Worm (Caenorhabditis elegans): ENCODE measurements around the gene K07F5.8.
"Not testable (repeated sequence)": the region's sequence is repeated elsewhere in the genome, so short reads cannot be mapped to it uniquely, and the experiment has no call there.

The K07F5.8 gene

DNA sequence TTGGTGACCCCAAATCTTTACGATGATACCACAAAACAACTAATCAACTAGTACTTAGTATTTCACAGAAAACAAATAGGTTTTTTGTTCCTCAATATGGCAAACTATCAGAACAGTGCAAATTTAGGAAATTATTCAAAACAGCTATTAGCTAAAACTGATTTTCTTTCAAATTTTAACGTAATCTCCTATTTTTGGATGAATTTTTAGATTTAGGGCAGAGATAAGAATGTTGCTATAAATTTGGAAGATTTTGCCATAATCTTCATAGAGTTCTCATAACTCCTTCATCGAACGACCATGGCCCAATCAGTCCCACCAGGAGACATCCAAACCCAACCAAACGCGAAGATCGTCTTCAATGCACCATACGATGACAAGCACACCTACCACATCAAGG lies 12.2 kb downstream of the K07F5.8 start, which contains the start of gene msp-10:
Gene msp-10 (plus strand): TSS at position 301 of the 400 bp plus-strand sequence.
- TF ChIP-seq nhr-11 (tag; optimal IDR thresholded peaks at IDR 0.05); nhr-43 (tag; optimal IDR thresholded peaks at IDR 0.05; ENCODE audit: poor library complexity, severe bottlenecking); elt-3 (tag; optimal IDR thresholded peaks at IDR 0.05): not testable (repeated sequence)

DNA sequence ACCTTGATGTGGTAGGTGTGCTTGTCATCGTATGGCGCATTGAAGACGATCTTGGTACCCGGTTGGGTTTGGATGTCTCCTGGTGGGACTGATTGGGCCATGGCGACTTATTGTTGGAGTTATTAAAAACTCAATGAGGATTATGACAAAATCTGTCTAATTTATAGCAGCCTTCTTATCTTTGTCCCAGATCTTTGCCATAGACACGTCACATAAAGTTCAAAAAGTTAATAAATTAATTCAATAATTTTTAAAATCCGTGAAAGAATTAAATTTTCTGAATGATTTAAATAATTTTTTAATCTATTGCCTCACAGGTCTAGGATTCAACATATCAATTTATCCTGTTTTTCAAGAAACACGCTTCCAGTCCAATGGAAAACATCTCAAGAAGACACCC lies 13.2 kb downstream of the K07F5.8 start, which contains the start of gene msp-81:
Gene msp-81 (minus strand): TSS at position 101 of the 400 bp plus-strand sequence.
- TF ChIP-seq zag-1 (tag; optimal IDR thresholded peaks at IDR 0.05) (no peak), nhr-23 (tag; optimal IDR thresholded peaks at IDR 0.05) (no peak), unc-39 (tag; optimal IDR thresholded peaks at IDR 0.05) (no peak), nhr-12 (tag; optimal IDR thresholded peaks at IDR 0.05) (no peak), ceh-16 (tag; optimal IDR thresholded peaks at IDR 0.05) (no peak), mml-1 (tag; optimal IDR thresholded peaks at IDR 0.05) (no peak), lin-39 (tag; optimal IDR thresholded peaks at IDR 0.05) (no peak), nhr-43 (tag; optimal IDR thresholded peaks at IDR 0.05; ENCODE audit: poor library complexity, severe bottlenecking) (no peak), nhr-77 (tag; optimal IDR thresholded peaks at IDR 0.05) (no peak), pha-4 (tag; optimal IDR thresholded peaks at IDR 0.05) (no peak), tbx-2 (tag; optimal IDR thresholded peaks at IDR 0.05) (no peak), ceh-9 (tag; optimal IDR thresholded peaks at IDR 0.05) (no peak), egl-27 (tag; optimal IDR thresholded peaks at IDR 0.05) (no peak), fos-1 (tag; optimal IDR thresholded peaks at IDR 0.05) (no peak), ztf-4 (tag; optimal IDR thresholded peaks at IDR 0.05) (no peak), unc-62 (GFP tag; optimal IDR thresholded peaks at IDR 0.05) (no peak), jun-1 (tag; optimal IDR thresholded peaks at IDR 0.05) (no peak), nhr-67 (tag; optimal IDR thresholded peaks at IDR 0.05) (no peak), lin-15B (tag; optimal IDR thresholded peaks at IDR 0.05) (no peak), elt-1 (tag; optimal IDR thresholded peaks at IDR 0.05) (no peak)

DNA sequence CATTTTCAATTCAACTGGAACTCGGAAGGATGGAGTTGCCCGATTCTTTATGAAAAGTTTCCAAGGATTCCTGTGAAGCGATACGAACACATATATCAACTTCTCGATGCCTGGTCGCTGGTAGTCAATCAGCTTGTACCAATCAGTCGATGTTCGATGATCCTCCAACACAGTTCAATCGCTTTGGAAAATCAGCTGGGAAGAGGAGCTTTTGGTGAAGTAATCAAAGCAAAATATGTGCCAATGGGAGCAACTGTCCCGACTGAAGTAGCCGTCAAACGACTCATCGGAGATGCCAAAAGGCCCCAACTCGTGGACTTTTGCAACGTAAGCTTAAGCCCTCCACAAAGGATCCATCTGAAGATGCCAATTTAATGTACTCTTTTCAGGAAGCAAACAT lies 16.2 kb downstream of the K07F5.8 start:
- no peak for TF ChIP-seq egl-5 (tag; optimal IDR thresholded peaks at IDR 0.05)
- no peak for TF ChIP-seq nhr-43 (tag; optimal IDR thresholded peaks at IDR 0.05; ENCODE audit: poor library complexity, severe bottlenecking)
- TF ChIP-seq ama-1 (optimal IDR thresholded peaks at IDR 0.05): no peak
- TF ChIP-seq jun-1 (tag; optimal IDR thresholded peaks at IDR 0.05): no peak
- TF ChIP-seq R02D3.7 (tag; optimal IDR thresholded peaks at IDR 0.05): no peak
- no peak for TF ChIP-seq eor-1 (tag; optimal IDR thresholded peaks at IDR 0.05)
- TF ChIP-seq nhr-23 (tag; optimal IDR thresholded peaks at IDR 0.05): no peak
- TF ChIP-seq snpc-4 (tag; optimal IDR thresholded peaks at IDR 0.05): no peak
- TF ChIP-seq nhr-12 (tag; optimal IDR thresholded peaks at IDR 0.05): no peak
- TF ChIP-seq ceh-28 (tag; optimal IDR thresholded peaks at IDR 0.05): no peak
- TF ChIP-seq ZK546.5 (tag; optimal IDR thresholded peaks at IDR 0.05): no peak
- no peak for TF ChIP-seq nhr-28 (tag; optimal IDR thresholded peaks at IDR 0.05)
- no peak for TF ChIP-seq nhr-76 (tag; optimal IDR thresholded peaks at IDR 0.05)
- no peak for TF ChIP-seq lsy-12 (tag; optimal IDR thresholded peaks at IDR 0.05)
- no peak for TF ChIP-seq daf-12 (tag; optimal IDR thresholded peaks at IDR 0.05)
- TF ChIP-seq elt-2 (tag; optimal IDR thresholded peaks at IDR 0.05): no peak
- TF ChIP-seq lin-39 (tag; optimal IDR thresholded peaks at IDR 0.05): no peak
- TF ChIP-seq ztf-4 (tag; optimal IDR thresholded peaks at IDR 0.05): no peak

DNA sequence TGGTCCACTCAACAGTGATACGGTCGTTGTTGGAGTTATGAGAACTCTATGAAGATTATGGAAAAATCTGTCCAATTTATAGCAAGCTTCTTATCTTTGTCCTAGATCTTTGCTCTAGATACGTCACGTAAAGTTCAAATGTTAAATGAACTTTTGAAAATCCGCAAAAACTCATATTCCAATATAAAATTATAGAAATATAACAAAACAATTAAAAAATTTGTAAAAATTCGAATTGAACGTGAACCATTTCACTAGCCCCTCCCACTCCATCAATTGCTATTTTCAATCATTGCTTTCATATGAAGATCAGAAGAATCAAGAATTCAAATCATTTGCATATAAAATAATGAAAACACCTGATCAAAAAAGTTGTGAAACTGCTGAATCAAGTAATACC lies 16.9 kb downstream of the K07F5.8 start, which contains the start of gene kin-21:
Gene kin-21 (plus strand): TSS at position 301 of the 400 bp plus-strand sequence.
- no peak for TF ChIP-seq ceh-28 (tag; optimal IDR thresholded peaks at IDR 0.05)
- no peak for TF ChIP-seq lin-39 (tag; optimal IDR thresholded peaks at IDR 0.05)
- no peak for TF ChIP-seq sea-2 (GFP tag; optimal IDR thresholded peaks at IDR 0.05)
- TF ChIP-seq ama-1 (optimal IDR thresholded peaks at IDR 0.05): no peak
- no peak for TF ChIP-seq R02D3.7 (tag; optimal IDR thresholded peaks at IDR 0.05)
- TF ChIP-seq pha-4 (tag; optimal IDR thresholded peaks at IDR 0.05): no peak
- no peak for TF ChIP-seq eor-1 (tag; optimal IDR thresholded peaks at IDR 0.05)
- no peak for TF ChIP-seq ceh-82 (tag; optimal IDR thresholded peaks at IDR 0.05)
- TF ChIP-seq elt-3 (tag; optimal IDR thresholded peaks at IDR 0.05): no peak
- TF ChIP-seq ceh-9 (tag; optimal IDR thresholded peaks at IDR 0.05): no peak
- no peak for TF ChIP-seq nhr-76 (tag; optimal IDR thresholded peaks at IDR 0.05)
- no peak for TF ChIP-seq egl-27 (tag; optimal IDR thresholded peaks at IDR 0.05)
- TF ChIP-seq nfya-1 (tag; optimal IDR thresholded peaks at IDR 0.05; ENCODE audit: insufficient read depth): no peak
- TF ChIP-seq ztf-4 (tag; optimal IDR thresholded peaks at IDR 0.05): no peak
- TF ChIP-seq elt-1 (tag; optimal IDR thresholded peaks at IDR 0.05): no peak
- TF ChIP-seq nhr-237 (tag; optimal IDR thresholded peaks at IDR 0.05): no peak
- TF ChIP-seq hmg-11 (tag; optimal IDR thresholded peaks at IDR 0.05): no peak
- no peak for TF ChIP-seq pqm-1 (tag; optimal IDR thresholded peaks at IDR 0.05)
- TF ChIP-seq fkh-10 (GFP tag; optimal IDR thresholded peaks at IDR 0.05): no peak
- TF ChIP-seq ztf-11 (tag; optimal IDR thresholded peaks at IDR 0.05): no peak
